Worm (Caenorhabditis elegans): ENCODE data around the gene sedl-1.

sedl-1 gene

DNA sequence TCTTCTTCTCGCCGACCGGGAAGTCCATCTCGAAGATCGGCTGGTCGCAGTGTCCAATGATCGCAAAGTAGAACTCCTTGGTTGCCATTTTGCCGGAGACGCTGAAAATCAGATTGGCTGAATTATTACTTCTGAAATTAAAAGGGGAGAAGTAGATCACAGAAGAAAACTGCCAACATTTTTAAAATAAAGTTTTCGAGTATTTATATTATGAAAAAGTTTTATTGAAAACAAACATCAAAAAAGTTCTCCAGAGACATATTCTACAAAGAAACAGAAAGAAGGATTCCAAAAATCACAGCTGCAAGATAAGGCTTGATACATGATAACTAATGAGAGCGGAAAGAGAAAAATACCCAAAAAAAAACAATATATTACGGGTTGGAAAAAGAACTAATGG is at the start of gene sedl-1:
TSS of gene sedl-1 (minus strand) at position 101 of the 400 bp plus-strand sequence.
- no peak for TF ChIP-seq lir-3 (tag; optimal IDR thresholded peaks at IDR 0.05; ENCODE audit: poor library complexity)
- TF ChIP-seq Y116A8C.19 (tag; optimal IDR thresholded peaks at IDR 0.05; ENCODE audit: borderline replicate concordance) = no peak
- no peak for TF ChIP-seq grh-1 (GFP tag; IDR thresholded peaks at IDR 0.05)
- no peak for TF ChIP-seq sox-4 (tag; optimal IDR thresholded peaks at IDR 0.05)
- no peak for TF ChIP-seq alr-1 (tag; optimal IDR thresholded peaks at IDR 0.05; ENCODE audit: borderline replicate concordance)
- TF ChIP-seq efl-1 (optimal IDR thresholded peaks at IDR 0.05) = no peak
- TF ChIP-seq efl-1 (GFP tag; optimal IDR thresholded peaks at IDR 0.05 in 1 of 2) = no peak
- TF ChIP-seq snpc-4 (tag; optimal IDR thresholded peaks at IDR 0.05) = no peak
- no peak for TF ChIP-seq nhr-77 (tag; optimal IDR thresholded peaks at IDR 0.05)
- no peak for TF ChIP-seq lin-14 (GFP tag; optimal IDR thresholded peaks at IDR 0.05)
- no peak for TF ChIP-seq elt-3 (tag; optimal IDR thresholded peaks at IDR 0.05)
- TF ChIP-seq sptf-1 (tag; optimal IDR thresholded peaks at IDR 0.05) = no peak
- TF ChIP-seq nhr-84 (tag; optimal IDR thresholded peaks at IDR 0.05) = no peak

DNA sequence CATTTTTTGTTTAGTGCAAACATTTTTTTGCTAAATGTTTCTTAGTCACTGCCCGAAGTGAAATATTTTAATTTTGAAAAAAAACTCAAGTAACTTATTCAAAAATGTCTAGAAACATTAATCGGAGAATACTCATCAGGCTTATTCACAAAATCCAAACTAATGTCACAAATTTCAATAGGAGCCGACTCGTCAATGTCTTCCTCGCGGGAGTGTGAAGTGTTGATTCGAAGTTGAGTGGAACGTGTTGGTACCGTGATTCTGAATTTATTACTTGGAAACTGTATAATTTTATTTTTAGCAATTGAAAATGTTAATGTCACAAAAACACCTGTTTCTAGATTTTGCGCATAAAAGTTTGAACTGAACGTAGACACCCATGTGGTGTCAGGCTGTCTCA is 49.5 kb upstream of the sedl-1 start:
- TF ChIP-seq lin-15B (tag; optimal IDR thresholded peaks at IDR 0.05) (no peak), unc-30 (tag; optimal IDR thresholded peaks at IDR 0.05) (no peak)

DNA sequence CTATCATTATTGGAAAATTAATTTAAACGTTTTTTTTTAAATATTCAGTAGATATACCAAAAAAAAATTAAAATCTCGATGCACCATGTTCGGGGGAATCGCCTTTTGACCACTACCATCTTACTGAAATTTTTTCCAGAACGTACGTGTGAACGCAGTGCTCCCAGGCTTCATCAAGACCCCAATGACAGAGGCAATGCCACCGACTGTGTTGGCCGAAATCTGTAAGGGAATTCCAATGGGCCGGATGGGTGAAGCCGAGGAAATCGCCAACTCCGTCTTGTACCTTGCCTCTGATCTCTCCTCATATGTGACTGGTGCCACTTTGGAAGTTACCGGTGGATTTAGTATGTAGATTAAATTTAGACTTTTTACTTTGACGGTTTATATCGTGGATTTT is 48.7 kb upstream of the sedl-1 start:
- TF ChIP-seq nhr-19 (GFP tag; conservative IDR thresholded peaks at IDR 0.05) = 0 out of 2 replicates have a peak, but pooled peaks have one; percentile 5
- TF ChIP-seq fkh-4 (tag; optimal IDR thresholded peaks at IDR 0.05; ENCODE audit: borderline replicate concordance) = no peak

DNA sequence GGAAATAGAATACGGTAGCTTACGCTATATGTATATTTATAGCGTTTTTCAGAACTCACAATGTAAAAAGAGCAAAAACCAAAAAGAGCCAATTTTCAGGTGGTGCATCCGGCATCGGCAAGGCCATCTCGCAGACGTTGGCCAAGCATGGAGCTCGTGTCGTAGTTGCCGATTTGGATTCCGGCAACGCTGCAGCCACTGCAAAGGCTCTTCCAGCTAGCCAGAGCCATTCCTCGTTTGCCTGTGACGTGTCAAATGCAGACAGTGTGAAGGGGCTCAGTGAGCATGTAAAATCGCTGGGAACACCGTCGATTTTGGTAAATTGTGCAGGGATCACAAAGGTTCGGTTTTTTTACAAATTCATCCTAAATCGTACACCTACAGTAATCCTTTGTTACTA is 47.0 kb upstream of the sedl-1 start:
- TF ChIP-seq ztf-4 (tag; optimal IDR thresholded peaks at IDR 0.05) (no peak), pag-3 (tag; optimal IDR thresholded peaks at IDR 0.05; ENCODE audit: borderline replicate concordance, insufficient read depth) (no peak), rnt-1 (tag; optimal IDR thresholded peaks at IDR 0.05) (no peak), fkh-8 (tag; optimal IDR thresholded peaks at IDR 0.05) (no peak), ceh-82 (tag; optimal IDR thresholded peaks at IDR 0.05) (no peak), ces-1 (GFP tag; optimal IDR thresholded peaks at IDR 0.05) (no peak), nhr-28 (tag; optimal IDR thresholded peaks at IDR 0.05) (no peak), nhr-19 (GFP tag; conservative IDR thresholded peaks at IDR 0.05) (no peak), ceh-8 (GFP tag; optimal IDR thresholded peaks at IDR 0.05) (no peak), sox-4 (tag; optimal IDR thresholded peaks at IDR 0.05) (no peak), F16B12.6 (tag; optimal IDR thresholded peaks at IDR 0.05) (no peak), pqm-1 (tag; optimal IDR thresholded peaks at IDR 0.05) (no peak), nhr-237 (tag; optimal IDR thresholded peaks at IDR 0.05) (no peak), ama-1 (optimal IDR thresholded peaks at IDR 0.05) (no peak), unc-30 (tag; optimal IDR thresholded peaks at IDR 0.05) (no peak), elt-2 (tag; optimal IDR thresholded peaks at IDR 0.05) (no peak), fos-1 (tag; optimal IDR thresholded peaks at IDR 0.05) (no peak), nhr-71 (tag; optimal IDR thresholded peaks at IDR 0.05) (no peak), C34B4.2 (tag; optimal IDR thresholded peaks at IDR 0.05) (no peak)

DNA sequence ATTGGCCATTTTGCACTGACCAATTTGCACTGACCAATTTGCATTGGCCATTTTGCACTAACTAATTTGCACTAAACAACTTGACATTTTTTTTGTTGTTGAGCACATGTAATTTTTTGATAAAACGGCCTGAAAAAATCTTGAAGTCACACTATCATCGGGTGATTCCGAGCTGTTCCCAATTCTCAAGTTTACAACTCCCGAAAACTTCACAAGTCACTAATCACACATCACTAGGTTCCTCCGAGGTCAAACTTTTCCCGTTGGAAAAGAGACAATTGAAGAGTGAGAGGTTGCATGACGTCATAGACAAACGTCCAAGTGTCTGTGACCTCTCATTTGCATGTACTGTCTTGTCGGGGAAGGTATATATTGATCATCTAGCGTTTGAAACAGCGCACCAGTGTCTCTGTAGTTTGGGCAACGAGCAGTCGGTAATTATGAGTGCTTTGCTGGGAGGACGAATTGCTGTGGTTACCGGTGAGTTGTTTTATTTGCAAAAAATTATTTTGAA is 46.1 kb upstream of the sedl-1 start, which contains the start of the genes D1005.10 and dhs-25:
TSS of gene D1005.10 (minus strand) at position 51 of the 514 bp plus-strand sequence.
TSS of gene dhs-25 (plus strand) at position 398 of the 514 bp plus-strand sequence.
- peak; percentile 74 for TF ChIP-seq swsn-7 (tag; optimal IDR thresholded peaks at IDR 0.05)
- TF ChIP-seq lin-39 (tag; optimal IDR thresholded peaks at IDR 0.05) = peak; percentile 33
- TF ChIP-seq ztf-11 (tag; optimal IDR thresholded peaks at IDR 0.05) = no peak
- TF ChIP-seq lin-35 (GFP tag; optimal IDR thresholded peaks at IDR 0.05) = peak; percentile 36 to 81
- peak; percentile 92 for TF ChIP-seq snu-23 (GFP tag; optimal IDR thresholded peaks at IDR 0.05)
- TF ChIP-seq nhr-85 (tag) = peak; percentile 95
- no peak for TF ChIP-seq efl-3 (GFP tag; optimal IDR thresholded peaks at IDR 0.05)
- no peak for TF ChIP-seq lir-3 (tag; optimal IDR thresholded peaks at IDR 0.05; ENCODE audit: poor library complexity)
- TF ChIP-seq ama-1 (optimal IDR thresholded peaks at IDR 0.05) = peak; percentile 48
- no peak for TF ChIP-seq aha-1 (tag; optimal IDR thresholded peaks at IDR 0.05)
- TF ChIP-seq rnt-1 (tag; optimal IDR thresholded peaks at IDR 0.05) = peak; percentile 83
- TF ChIP-seq isw-1 (GFP tag; IDR thresholded peaks at IDR 0.05) = peak; percentile 37
- no peak for TF ChIP-seq hpl-2 (GFP tag; optimal IDR thresholded peaks at IDR 0.05)
- no peak for TF ChIP-seq sox-4 (tag; optimal IDR thresholded peaks at IDR 0.05)
- TF ChIP-seq lsy-2 (tag; optimal IDR thresholded peaks at IDR 0.05) = peak; percentile 71 to 77
- no peak for TF ChIP-seq C04F5.9 (tag; optimal IDR thresholded peaks at IDR 0.05)
- peak; percentile 74 for TF ChIP-seq nhr-47 (tag; optimal IDR thresholded peaks at IDR 0.05)
- TF ChIP-seq snpc-4 (tag; optimal IDR thresholded peaks at IDR 0.05) = peak; percentile 56
- TF ChIP-seq pqm-1 (tag; optimal IDR thresholded peaks at IDR 0.05) = no peak
- no peak for TF ChIP-seq vab-15 (tag; optimal IDR thresholded peaks at IDR 0.05)
